Worm (Caenorhabditis elegans) whole organism, L4 larva: ENCODE measurements around the gene ttr-20.

Experiments used
- F49E8.2 ChIP-seq: sonication (generic microtip); optimal IDR thresholded peaks from 2 replicates; lab custom pipeline; 2016; ENCODE audit warnings: missing compliant biosample characterization, mild to moderate bottlenecking, missing genetic modification characterization, borderline replicate concordance
- R02D3.7 ChIP-seq: fragments of 150-350 bp; sonication (generic microtip); optimal IDR thresholded peaks from 3 replicates; lab custom pipeline; 2014; ENCODE audit warnings: missing biosample characterization, missing genetic modification characterization
- Y48G9A.11 ChIP-seq: fragments of 200-800 bp; sonication (Bioruptor generic); IDR thresholded peaks from 2 replicates; pipeline ENCODE4 v1.3.6; 2022; ENCODE audit warnings: missing genetic modification reagents, missing genetic modification characterization, missing compliant biosample characterization
- ZK546.5 ChIP-seq, 2 experiments: sonication (generic microtip); optimal IDR thresholded peaks; 2 replicates each; lab custom pipeline; 2017; ENCODE audit warnings: missing biosample characterization in 2 of 2, missing genetic modification characterization in 2 of 2
- daf-16 ChIP-seq, 3 experiments: sonication (generic microtip); optimal IDR thresholded peaks; 2 replicates each; lab custom pipeline; 2016 to 2017; ENCODE audit warnings: missing genetic modification characterization in 3 of 3, missing genetic modification reagents in 3 of 3, mild to moderate bottlenecking in 2 of 3, missing compliant biosample characterization in 2 of 3, missing biosample characterization in 1 of 3, moderate library complexity in 1 of 3
- dpl-1 ChIP-seq: fragments of 150-350 bp; optimal IDR thresholded peaks from 2 replicates; lab custom pipeline; 2014; ENCODE audit warnings: missing biosample characterization, missing genetic modification reagents, missing genetic modification characterization
- mxl-2 ChIP-seq: fragments of 200-800 bp; sonication (Bioruptor generic); conservative IDR thresholded peaks from 2 replicates; pipeline ENCODE4 v1.3.6; 2022; ENCODE audit warnings: missing genetic modification reagents, missing genetic modification characterization, missing compliant biosample characterization
- snpc-4 ChIP-seq: fragments of 150-350 bp; optimal IDR thresholded peaks from 2 replicates; lab custom pipeline; 2014; ENCODE audit warnings: missing biosample characterization, missing genetic modification characterization
- unc-62 ChIP-seq, 3 experiments: fragments of 150-350 bp in 1 of 3; sonication (generic microtip); optimal IDR thresholded peaks in 2 of 3; peaks in 1 of 3; 1 replicate in 1 of 3; 2 replicates in 2 of 3; lab custom pipeline; 2014 to 2017; ENCODE audit warnings: missing biosample characterization in 3 of 3, missing genetic modification characterization in 3 of 3, missing genetic modification reagents in 3 of 3, missing genotype in 1 of 3
- ztf-11 ChIP-seq: fragments of 150-350 bp; optimal IDR thresholded peaks from 2 replicates; lab custom pipeline; 2014; ENCODE audit warnings: missing biosample characterization, missing genetic modification characterization

DNA sequence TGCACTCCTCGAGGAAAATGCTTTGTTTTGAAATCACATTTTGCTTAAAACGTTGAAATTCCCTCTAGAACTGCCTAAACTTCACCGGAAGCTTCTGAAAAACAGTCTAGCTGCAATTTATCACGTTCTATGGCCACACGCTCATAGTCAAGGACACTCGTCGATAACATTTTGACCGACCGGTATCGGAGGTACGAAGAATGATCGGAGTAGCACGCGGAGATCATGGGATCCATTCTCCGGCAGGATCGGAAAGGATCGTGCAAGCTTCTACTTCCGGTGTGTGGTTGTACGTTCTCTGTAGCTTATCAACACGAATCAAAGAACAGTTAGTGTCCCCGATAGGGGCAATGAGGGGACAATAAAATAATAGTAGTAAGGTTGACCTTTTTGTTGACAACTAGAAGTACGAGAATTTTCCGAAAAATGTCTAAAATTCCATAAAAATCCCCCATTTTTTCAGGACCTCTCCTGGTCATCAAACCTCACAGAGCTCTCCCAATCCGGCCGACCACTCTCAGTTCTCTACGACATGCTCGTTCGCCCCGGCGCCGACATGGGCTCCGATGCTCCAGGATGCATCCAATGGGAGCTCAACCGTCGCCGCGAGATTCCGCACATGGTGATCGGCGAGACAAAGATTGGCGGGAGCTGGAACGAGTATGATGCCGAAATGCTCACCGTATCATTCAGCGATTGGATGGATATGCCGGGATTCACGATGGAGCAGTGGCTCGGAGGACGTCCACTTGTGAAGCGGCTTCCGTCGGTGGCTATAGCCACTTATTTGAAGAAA, 30.3 kb upstream of the ttr-20 start:
- TF ChIP-seq F49E8.2 (tag; lab: Kevin White, UChicago): no peak
- no peak for TF ChIP-seq ZK546.5 (tag; optimal IDR thresholded peaks at IDR 0.05; lab: Kevin White, UChicago)
- TF ChIP-seq snpc-4: no peak
- no peak for TF ChIP-seq R02D3.7 (tag; lab: Kevin White, UChicago)
- peak in 1 of 2 experiments; percentile 74 for TF ChIP-seq unc-62 (GFP tag; optimal IDR thresholded peaks at IDR 0.05 in 1 of 2; lab: Kevin White, UChicago)
- no peak for TF ChIP-seq unc-62 (tag; optimal IDR thresholded peaks at IDR 0.05; lab: Kevin White, UChicago)
- TF ChIP-seq daf-16 (GFP tag; optimal IDR thresholded peaks at IDR 0.05; lab: Kevin White, UChicago): no peak
- peak; percentile 38 for TF ChIP-seq daf-16 (tag; optimal IDR thresholded peaks at IDR 0.05; lab: Kevin White, UChicago)
- no peak for TF ChIP-seq mxl-2 (GFP tag; lab: Robert Waterston, UW)
- TF ChIP-seq Y48G9A.11 (GFP tag; lab: Robert Waterston, UW): no peak
- no peak for TF ChIP-seq ztf-11 (tag; lab: Kevin White, UChicago)
- no peak for TF ChIP-seq dpl-1 (GFP tag; lab: Kevin White, UChicago)
